Worm (Caenorhabditis elegans) whole organism, young adult: Measurements from ENCODE around the gene dec-7.

Experiments
- B0019.2 ChIP-seq: fragments of 200-800 bp; sonication (Bioruptor generic); conservative IDR thresholded peaks from 2 replicates; pipeline ENCODE4 v1.3.6; 2022; ENCODE audit warnings: missing genetic modification reagents, missing genetic modification characterization, missing compliant biosample characterization
- C06A6.2 ChIP-seq: fragments of 200-800 bp; sonication (Bioruptor generic); conservative IDR thresholded peaks from 2 replicates; pipeline ENCODE4 v1.3.6; 2022; ENCODE audit warnings: missing genetic modification characterization, missing compliant biosample characterization
- F33H1.4 ChIP-seq: fragments of 200-800 bp; sonication (Bioruptor generic); IDR thresholded peaks from 2 replicates; pipeline ENCODE4 v1.3.6; 2022; ENCODE audit warnings: missing genetic modification reagents, missing genetic modification characterization, missing compliant biosample characterization
- F37B4.10 ChIP-seq: fragments of 200-800 bp; sonication (Bioruptor generic); IDR thresholded peaks from 2 replicates; pipeline ENCODE4 v1.3.6; 2022; ENCODE audit warnings: missing genetic modification characterization, missing compliant biosample characterization
- F52B5.7 ChIP-seq: sonication (generic microtip); optimal IDR thresholded peaks from 2 replicates; lab custom pipeline; 2016; ENCODE audit warnings: mild to moderate bottlenecking, missing genetic modification characterization, missing compliant biosample characterization
- F55B11.4 ChIP-seq: sonication (generic microtip); optimal IDR thresholded peaks from 2 replicates; lab custom pipeline; 2016; ENCODE audit warnings: missing compliant biosample characterization, missing genetic modification characterization, borderline replicate concordance; ENCODE audit not compliant: insufficient read depth
- F57A8.1 ChIP-seq: fragments of 200-800 bp; sonication (Bioruptor generic); optimal IDR thresholded peaks from 2 replicates; lab custom pipeline; 2018; ENCODE audit warnings: mild to moderate bottlenecking, missing genetic modification characterization, moderate library complexity, missing compliant biosample characterization
- K12H6.12 ChIP-seq: fragments of 200-800 bp; sonication (Bioruptor generic); optimal IDR thresholded peaks from 2 replicates; lab custom pipeline; 2018; ENCODE audit warnings: mild to moderate bottlenecking, missing genetic modification characterization, missing compliant biosample characterization
- T26A5.8 ChIP-seq: sonication (generic microtip); optimal IDR thresholded peaks from 2 replicates; lab custom pipeline; 2016; ENCODE audit warnings: missing genetic modification characterization, missing compliant biosample characterization
- Y53G8AR.9 ChIP-seq: fragments of 200-800 bp; sonication (Bioruptor generic); conservative IDR thresholded peaks from 2 replicates; pipeline ENCODE4 v1.3.6; 2022; ENCODE audit warnings: missing genetic modification reagents, missing genetic modification characterization, missing compliant biosample characterization
- Y56A3A.18 ChIP-seq: fragments of 200-800 bp; sonication (Bioruptor generic); IDR thresholded peaks from 2 replicates; pipeline ENCODE4 v1.3.6; 2022; ENCODE audit warnings: missing genetic modification reagents, missing genetic modification characterization, missing compliant biosample characterization
- Y67H2A.10 ChIP-seq: fragments of 200-800 bp; sonication (Bioruptor generic); conservative IDR thresholded peaks from 2 replicates; pipeline ENCODE4 v1.3.6; 2022; ENCODE audit warnings: missing genetic modification reagents, missing genetic modification characterization, missing compliant biosample characterization
- ZK185.1 ChIP-seq: sonication (generic microtip); optimal IDR thresholded peaks from 2 replicates; lab custom pipeline; 2016; ENCODE audit warnings: mild to moderate bottlenecking, missing genetic modification characterization, missing compliant biosample characterization; ENCODE audit not compliant: poor library complexity, severe bottlenecking
- aptf-3 ChIP-seq: fragments of 200-800 bp; sonication (Bioruptor generic); IDR thresholded peaks from 2 replicates; pipeline ENCODE4 v1.3.6; 2022; ENCODE audit warnings: missing genetic modification characterization, missing compliant biosample characterization
- athp-1 ChIP-seq: sonication (generic microtip); optimal IDR thresholded peaks from 2 replicates; lab custom pipeline; 2017; ENCODE audit warnings: mild to moderate bottlenecking, missing genetic modification characterization, missing compliant biosample characterization
- attf-5 ChIP-seq: fragments of 200-800 bp; sonication (Bioruptor generic); optimal IDR thresholded peaks from 2 replicates; lab custom pipeline; 2018; ENCODE audit warnings: mild to moderate bottlenecking, missing genetic modification characterization, missing compliant biosample characterization
- attf-6 ChIP-seq: fragments of 200-800 bp; sonication (Bioruptor generic); IDR thresholded peaks from 2 replicates; pipeline ENCODE4 v1.3.6; 2022; ENCODE audit warnings: missing genetic modification reagents, missing genetic modification characterization, missing compliant biosample characterization
- ceh-40 ChIP-seq: fragments of 200-800 bp; sonication (Bioruptor generic); IDR thresholded peaks from 2 replicates; pipeline ENCODE4 v1.3.6; 2022; ENCODE audit warnings: missing genetic modification characterization, missing compliant biosample characterization
- die-1 ChIP-seq: sonication (generic microtip); optimal IDR thresholded peaks from 2 replicates; lab custom pipeline; 2016; ENCODE audit warnings: missing genotype, mild to moderate bottlenecking, missing genetic modification characterization, missing compliant biosample characterization
- dpff-1 ChIP-seq: sonication (generic microtip); optimal IDR thresholded peaks from 2 replicates; lab custom pipeline; 2017; ENCODE audit warnings: mild to moderate bottlenecking, missing genetic modification characterization, missing compliant biosample characterization
- ets-4 ChIP-seq: fragments of 200-800 bp; sonication (Bioruptor generic); optimal IDR thresholded peaks from 2 replicates; lab custom pipeline; 2018; ENCODE audit warnings: mild to moderate bottlenecking, missing genetic modification characterization, missing compliant biosample characterization
- fkh-3 ChIP-seq: sonication (generic microtip); optimal IDR thresholded peaks from 2 replicates; lab custom pipeline; 2016; ENCODE audit warnings: mild to moderate bottlenecking, missing genetic modification characterization, missing compliant biosample characterization
- gei-17 ChIP-seq: fragments of 200-800 bp; sonication (Bioruptor generic); optimal IDR thresholded peaks from 2 replicates; lab custom pipeline; 2018; ENCODE audit warnings: mild to moderate bottlenecking, missing genetic modification characterization, missing compliant biosample characterization
- hmg-1.2 ChIP-seq: fragments of 200-800 bp; sonication (Bioruptor generic); IDR thresholded peaks from 2 replicates; pipeline ENCODE4 v1.3.6; 2022; ENCODE audit warnings: missing genetic modification reagents, missing genetic modification characterization, missing compliant biosample characterization
- hsf-1 ChIP-seq: fragments of 200-800 bp; sonication (Bioruptor generic); IDR thresholded peaks from 2 replicates; pipeline ENCODE4 v1.3.6; 2022; ENCODE audit warnings: missing genetic modification reagents, missing genetic modification characterization, missing compliant biosample characterization
- lsl-1 ChIP-seq: fragments of 200-800 bp; sonication (Bioruptor generic); optimal IDR thresholded peaks from 2 replicates; lab custom pipeline; 2018; ENCODE audit warnings: mild to moderate bottlenecking, missing genetic modification characterization, moderate library complexity, missing compliant biosample characterization
- lsy-27 ChIP-seq: sonication (generic microtip); optimal IDR thresholded peaks from 2 replicates; lab custom pipeline; 2017; ENCODE audit warnings: missing genetic modification characterization, mild to moderate bottlenecking, missing compliant biosample characterization, antibody characterized with exemption, missing genotype, borderline replicate concordance; ENCODE audit not compliant: insufficient read depth
- madf-6 ChIP-seq: fragments of 200-800 bp; sonication (Bioruptor generic); IDR thresholded peaks from 2 replicates; pipeline ENCODE4 v1.3.6; 2022; ENCODE audit warnings: missing genetic modification reagents, missing genetic modification characterization, missing compliant biosample characterization
- nfya-2 ChIP-seq: fragments of 200-800 bp; sonication (Bioruptor generic); IDR thresholded peaks from 2 replicates; pipeline ENCODE4 v1.3.6; 2022; ENCODE audit warnings: missing genetic modification reagents, missing genetic modification characterization, missing compliant biosample characterization
- nhr-90 ChIP-seq: sonication (generic microtip); optimal IDR thresholded peaks from 2 replicates; lab custom pipeline; 2016; ENCODE audit warnings: missing genotype, mild to moderate bottlenecking, missing genetic modification characterization, missing compliant biosample characterization
- sea-2 ChIP-seq: fragments of 200-800 bp; sonication (Bioruptor generic); IDR thresholded peaks from 2 replicates; pipeline ENCODE4 v1.3.6; 2022; ENCODE audit warnings: missing genetic modification characterization, missing compliant biosample characterization
- snpc-1.1 ChIP-seq: sonication (generic microtip); optimal IDR thresholded peaks from 2 replicates; lab custom pipeline; 2017; ENCODE audit warnings: missing genetic modification characterization, mild to moderate bottlenecking, missing compliant biosample characterization, antibody characterized with exemption, moderate library complexity, missing genotype, missing genetic modification reagents; ENCODE audit not compliant: insufficient read depth
- snpc-3.4 ChIP-seq: sonication (generic microtip); optimal IDR thresholded peaks from 2 replicates; lab custom pipeline; 2017; ENCODE audit warnings: missing genetic modification characterization, mild to moderate bottlenecking, missing compliant biosample characterization, antibody characterized with exemption, moderate library complexity, missing genotype, missing genetic modification reagents
- snpc-4 ChIP-seq, 5 experiments: fragments of 150-350 bp in 1 of 5; sonication (generic microtip) in 4 of 5; optimal IDR thresholded peaks; 2 replicates each; lab custom pipeline; 2014 to 2018; ENCODE audit warnings: missing genetic modification characterization in 5 of 5, missing biosample characterization in 3 of 5, antibody characterized with exemption in 2 of 5, mild to moderate bottlenecking in 2 of 5, missing compliant biosample characterization in 2 of 5, missing genotype in 2 of 5, moderate library complexity in 2 of 5, missing genetic modification reagents in 1 of 5
- tbp1 ChIP-seq: fragments of 200-800 bp; sonication (Bioruptor generic); optimal IDR thresholded peaks from 2 replicates; lab custom pipeline; 2018; ENCODE audit warnings: mild to moderate bottlenecking, missing genetic modification characterization, missing compliant biosample characterization
- unc-130 ChIP-seq: sonication (generic microtip); optimal IDR thresholded peaks from 2 replicates; lab custom pipeline; 2016; ENCODE audit warnings: missing genetic modification reagents, missing genetic modification characterization, missing compliant biosample characterization
- ztf-22 ChIP-seq: fragments of 200-800 bp; sonication (Bioruptor generic); optimal IDR thresholded peaks from 2 replicates; lab custom pipeline; 2018; ENCODE audit warnings: mild to moderate bottlenecking, missing genetic modification characterization, moderate library complexity, missing compliant biosample characterization
- ztf-28 ChIP-seq: fragments of 200-800 bp; sonication (Bioruptor generic); IDR thresholded peaks from 2 replicates; pipeline ENCODE4 v1.3.6; 2022; ENCODE audit warnings: missing genetic modification reagents, missing genetic modification characterization, missing compliant biosample characterization
- ztf-3 ChIP-seq: fragments of 200-800 bp; sonication (Bioruptor generic); optimal IDR thresholded peaks from 2 replicates; lab custom pipeline; 2018; ENCODE audit warnings: mild to moderate bottlenecking, missing genetic modification characterization, missing compliant biosample characterization

The dec-7 gene

DNA sequence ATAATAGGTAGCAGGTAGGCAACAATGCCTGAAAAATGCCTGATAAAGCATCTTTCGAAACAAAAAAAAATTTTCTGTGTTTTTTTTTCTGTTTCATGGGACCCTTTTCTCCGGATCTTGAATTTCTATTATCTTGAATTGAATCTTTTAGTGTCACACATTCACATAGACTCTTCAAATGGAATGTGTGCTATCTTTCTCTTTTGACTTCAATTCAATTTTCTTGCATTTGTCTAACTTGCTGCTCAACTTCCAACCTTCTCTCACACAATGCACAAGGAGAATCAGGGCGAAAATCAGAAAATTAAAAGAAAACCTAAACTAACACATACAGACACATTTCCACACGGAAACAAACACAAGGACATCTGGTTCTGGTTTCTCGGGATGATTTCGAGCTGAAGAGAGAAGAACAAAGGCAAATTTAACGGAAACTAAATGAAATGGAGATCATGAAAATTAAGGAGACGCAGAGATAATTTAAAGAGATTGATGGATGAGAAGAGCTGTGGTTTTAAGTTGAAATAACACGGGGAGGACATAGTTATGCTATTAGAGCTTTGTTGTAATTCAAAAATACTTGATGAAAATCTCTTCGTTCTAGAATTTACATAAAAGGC is 40.1 kb downstream of the dec-7 start:
- TF ChIP-seq snpc-4 (GFP tag; optimal IDR thresholded peaks at IDR 0.05; lab: Kevin White, UChicago) = no peak
- no peak for TF ChIP-seq snpc-4 (tag; optimal IDR thresholded peaks at IDR 0.05; lab: Kevin White, UChicago)
- TF ChIP-seq C06A6.2 (GFP tag; lab: Robert Waterston, UW) = no peak
- no peak for TF ChIP-seq F52B5.7
- no peak for TF ChIP-seq dpff-1 (tag; lab: Kevin White, UChicago)
- no peak for TF ChIP-seq F55B11.4 (tag; lab: Kevin White, UChicago)
- TF ChIP-seq die-1 (tag; lab: Kevin White, UChicago) = no peak
- TF ChIP-seq ets-4 (GFP tag; lab: Kevin White, UChicago) = no peak
- no peak for TF ChIP-seq F37B4.10 (GFP tag; lab: Robert Waterston, UW)
- TF ChIP-seq ztf-28 = no peak

DNA sequence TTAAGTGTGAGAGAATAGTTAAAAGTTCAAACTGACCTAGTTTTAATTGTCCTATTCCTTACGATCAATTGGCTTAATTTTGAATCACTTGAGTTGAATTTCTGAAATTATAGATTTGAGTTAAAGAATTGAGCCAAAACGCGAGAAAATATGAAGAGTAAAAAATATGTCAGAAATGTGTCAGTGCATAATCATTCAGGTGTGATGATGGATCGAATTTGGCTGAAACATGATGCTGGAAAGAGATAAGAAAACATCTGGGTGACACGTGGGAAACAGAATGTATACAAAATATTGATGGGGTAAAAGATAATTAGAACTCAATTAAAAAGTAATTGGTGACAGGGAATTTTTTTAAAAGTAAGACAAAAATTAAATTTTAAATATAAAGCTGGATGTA is 41.6 kb downstream of the dec-7 start, which contains the start of gene R10E12.2:
R10E12.2 (minus strand) TSS at position 101 of the 400 bp plus-strand sequence.
- TF ChIP-seq athp-1 (tag; lab: Kevin White, UChicago) (no peak), snpc-1.1 (no peak), ceh-40 (no peak), madf-6 (GFP tag; lab: Robert Waterston, UW) (no peak), ztf-3 (GFP tag; lab: Kevin White, UChicago) (no peak), die-1 (tag; lab: Kevin White, UChicago) (no peak), F57A8.1 (no peak), ZK185.1 (tag; lab: Kevin White, UChicago) (no peak)

DNA sequence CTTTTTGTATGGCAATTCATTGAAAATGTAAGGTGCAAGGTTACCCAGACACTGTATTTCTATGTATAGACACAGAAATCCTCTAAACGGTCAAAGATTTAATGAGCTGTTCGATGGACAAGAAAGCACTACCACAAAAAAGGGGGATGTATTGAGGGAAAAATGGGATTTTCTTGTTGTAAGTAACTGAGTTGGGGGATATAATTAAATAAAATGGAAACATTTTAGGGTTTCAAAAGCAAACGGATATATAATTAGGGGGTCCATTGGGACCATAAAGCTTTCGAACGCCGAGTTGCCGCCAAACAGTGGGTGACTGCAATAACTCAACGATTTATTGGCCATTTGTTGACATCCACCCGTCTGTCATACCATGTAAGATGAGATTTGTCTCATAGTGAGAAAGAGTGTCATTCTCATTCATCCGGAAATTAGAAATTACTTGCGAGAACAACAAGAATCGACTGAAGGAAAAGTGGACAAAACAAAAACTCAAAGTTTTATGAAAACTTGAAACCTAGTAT is 50.0 kb downstream of the dec-7 start:
- TF ChIP-seq gei-17 (no peak), B0019.2 (GFP tag; lab: Robert Waterston, UW) (no peak), K12H6.12 (tag; lab: Kevin White, UChicago) (no peak), fkh-3 (no peak), lsl-1 (GFP tag; lab: Kevin White, UChicago) (no peak), lsy-27 (tag; lab: Kevin White, UChicago) (no peak), nhr-90 (tag; lab: Kevin White, UChicago) (no peak)
- TF ChIP-seq, all 124 proteins: peak for 0

DNA sequence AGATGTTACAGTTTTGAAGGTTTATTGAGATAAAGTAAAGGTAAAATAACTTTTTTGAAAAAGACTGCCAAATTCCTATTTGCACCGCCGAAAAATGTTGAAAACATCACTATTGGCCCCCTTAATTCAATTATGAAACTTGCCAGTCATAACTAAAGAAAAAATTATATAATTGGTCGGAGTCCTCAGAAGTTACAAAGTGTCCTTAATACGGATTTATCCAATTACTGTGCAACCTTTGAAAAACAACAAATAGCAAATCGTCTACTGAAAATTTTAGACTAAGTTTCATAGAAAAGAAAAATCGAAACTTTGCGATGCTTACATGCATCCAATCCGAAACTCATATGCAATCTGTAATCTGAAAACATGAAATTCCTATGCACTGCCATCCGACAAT is 52.4 kb downstream of the dec-7 start:
- TF ChIP-seq nfya-2 = no peak
- no peak for TF ChIP-seq ztf-22
- TF ChIP-seq T26A5.8 (tag; lab: Kevin White, UChicago) = no peak
- TF ChIP-seq snpc-3.4 (tag; lab: Kevin White, UChicago) = no peak
- TF ChIP-seq hsf-1 (GFP tag; lab: Robert Waterston, UW) = no peak
- no peak for TF ChIP-seq F52B5.7
- TF ChIP-seq fkh-3 = no peak
- no peak for TF ChIP-seq attf-6 (GFP tag; lab: Robert Waterston, UW)
- no peak for TF ChIP-seq Y53G8AR.9 (GFP tag; lab: Robert Waterston, UW)
- no peak for TF ChIP-seq F55B11.4 (tag; lab: Kevin White, UChicago)
- TF ChIP-seq Y56A3A.18 = no peak
- TF ChIP-seq F33H1.4 (GFP tag; lab: Robert Waterston, UW) = no peak
- no peak for TF ChIP-seq attf-5 (GFP tag; lab: Kevin White, UChicago)
- TF ChIP-seq aptf-3 (GFP tag; lab: Robert Waterston, UW) = no peak
- TF ChIP-seq unc-130 = no peak
- no peak for TF ChIP-seq hmg-1.2 (GFP tag; lab: Robert Waterston, UW)
- no peak for TF ChIP-seq sea-2
- no peak for TF ChIP-seq tbp1 (GFP tag; lab: Kevin White, UChicago)
- no peak for TF ChIP-seq Y67H2A.10 (GFP tag; lab: Robert Waterston, UW)
- TF ChIP-seq, all 124 proteins: peak for 0
